Fruit fly (Drosophila melanogaster) whole organism, embryonic: Measurements from ENCODE around the gene CheA7a.
A peak's percentile ranks its signal among the peaks of the same experiment; 100 is the strongest.

ENCODE experiments used
- Aef1 ChIP-seq: fragments of 200-800 bp; sonication (Bioruptor generic); IDR thresholded peaks from 3 replicates; pipeline ENCODE4 v1.3.6; 2022; ENCODE audit warnings: missing biosample characterization, missing genetic modification characterization
- Awh ChIP-seq: fragments of 200-800 bp; sonication (Bioruptor generic); IDR thresholded peaks from 2 replicates; pipeline ENCODE4, ENCODE4 v1.3.6; 2022; ENCODE audit warnings: missing biosample characterization, missing genetic modification characterization
- B-H1 ChIP-seq: fragments of 200-800 bp; sonication (Bioruptor generic); IDR thresholded peaks from 3 replicates; pipeline ENCODE4 v1.3.6; 2022; ENCODE audit warnings: missing biosample characterization, missing genetic modification characterization
- B-H2 ChIP-seq: fragments of 200-800 bp; sonication (Bioruptor generic); optimal IDR thresholded peaks from 2 replicates; lab custom pipeline; 2018; ENCODE audit warnings: missing biosample characterization, mild to moderate bottlenecking, missing genetic modification characterization
- C15 ChIP-seq: fragments of 200-800 bp; sonication (Bioruptor generic); IDR thresholded peaks from 3 replicates; pipeline ENCODE4 v1.3.6; 2022; ENCODE audit warnings: missing biosample characterization, missing genetic modification characterization
- CG10431 ChIP-seq: fragments of 200-800 bp; sonication (Bioruptor generic); optimal IDR thresholded peaks from 3 replicates; lab custom pipeline; 2018; ENCODE audit warnings: missing biosample characterization, mild to moderate bottlenecking, missing genetic modification characterization
- CG11504 ChIP-seq: fragments of 200-800 bp; sonication (Bioruptor generic); optimal IDR thresholded peaks from 3 replicates; lab custom pipeline; 2019; ENCODE audit warnings: missing biosample characterization, mild to moderate bottlenecking, missing genetic modification characterization, moderate library complexity
- CG11696 ChIP-seq: fragments of 200-800 bp; sonication (Bioruptor generic); IDR thresholded peaks from 2 replicates; pipeline ENCODE4 v1.3.6; 2022; ENCODE audit warnings: missing biosample characterization, missing genetic modification characterization
- CG12155 ChIP-seq: fragments of 200-800 bp; sonication (Bioruptor generic); optimal IDR thresholded peaks from 3 replicates; lab custom pipeline; 2016; ENCODE audit warnings: missing biosample characterization, missing genetic modification characterization
- CG13424 ChIP-seq: fragments of 200-800 bp; sonication (Bioruptor generic); optimal IDR thresholded peaks from 2 replicates; lab custom pipeline; 2019; ENCODE audit warnings: missing biosample characterization, mild to moderate bottlenecking, missing genetic modification characterization, moderate library complexity
- CG13775 ChIP-seq: fragments of 200-800 bp; sonication (Bioruptor generic); optimal IDR thresholded peaks from 3 replicates; lab custom pipeline; 2017; ENCODE audit warnings: missing biosample characterization, mild to moderate bottlenecking, missing genetic modification characterization
- CG14441 ChIP-seq: fragments of 200-800 bp; sonication (Bioruptor generic); IDR thresholded peaks from 2 replicates; pipeline ENCODE4 v1.3.6; 2022; ENCODE audit warnings: missing biosample characterization, missing genetic modification characterization
- CG1603 ChIP-seq: fragments of 200-800 bp; sonication (Bioruptor generic); optimal IDR thresholded peaks from 2 replicates; lab custom pipeline; 2019; ENCODE audit warnings: missing biosample characterization, mild to moderate bottlenecking, missing genetic modification characterization, moderate library complexity
- CG17612 ChIP-seq: fragments of 200-800 bp; sonication (Bioruptor generic); IDR thresholded peaks from 2 replicates; pipeline ENCODE4 v1.3.6; 2022; ENCODE audit warnings: missing biosample characterization, missing genetic modification characterization
- CG18262 ChIP-seq: fragments of 200-800 bp; optimal IDR thresholded peaks from 3 replicates; lab custom pipeline; 2019; ENCODE audit warnings: missing biosample characterization, mild to moderate bottlenecking, missing genetic modification characterization, moderate library complexity
- CG18476 ChIP-seq: fragments of 200-800 bp; sonication (Bioruptor generic); optimal IDR thresholded peaks from 2 replicates; lab custom pipeline; 2016; ENCODE audit warnings: missing biosample characterization, mild to moderate bottlenecking, missing genetic modification characterization
- CG31365 ChIP-seq: fragments of 200-800 bp; sonication (Bioruptor generic); optimal IDR thresholded peaks from 2 replicates; lab custom pipeline; 2018; ENCODE audit warnings: missing biosample characterization, mild to moderate bottlenecking, missing genetic modification characterization
- CG32532 ChIP-seq: fragments of 200-800 bp; sonication (Bioruptor generic); IDR thresholded peaks from 2 replicates; pipeline ENCODE4 v1.3.6; 2022; ENCODE audit warnings: missing biosample characterization, missing genetic modification characterization
- CG32772 ChIP-seq: fragments of 200-800 bp; sonication (Bioruptor generic); IDR thresholded peaks from 2 replicates; pipeline ENCODE4 v1.3.6; 2022; ENCODE audit warnings: missing biosample characterization, missing genetic modification characterization
- CG34376 ChIP-seq: fragments of 200-800 bp; sonication (Bioruptor generic); optimal IDR thresholded peaks from 2 replicates; lab custom pipeline; 2018; ENCODE audit warnings: missing biosample characterization, mild to moderate bottlenecking, missing genetic modification characterization
- CG42726 ChIP-seq: fragments of 200-800 bp; sonication (Bioruptor generic); IDR thresholded peaks from 2 replicates; pipeline ENCODE4 v1.3.6; 2022; ENCODE audit warnings: missing biosample characterization, missing genetic modification characterization; ENCODE audit not compliant: partially characterized antibody
- CG4730 ChIP-seq: fragments of 200-800 bp; sonication (Bioruptor generic); IDR thresholded peaks from 2 replicates; pipeline ENCODE4 v1.3.6; 2022; ENCODE audit warnings: missing biosample characterization, missing genetic modification characterization
- CG5953 ChIP-seq: fragments of 200-800 bp; sonication (Bioruptor generic); IDR thresholded peaks from 2 replicates; pipeline ENCODE4 v1.3.6; 2022; ENCODE audit warnings: missing biosample characterization, missing genetic modification characterization
- CG7372 ChIP-seq: fragments of 200-800 bp; sonication (Bioruptor generic); IDR thresholded peaks from 2 replicates; pipeline ENCODE4 v1.3.6; 2022; ENCODE audit warnings: missing biosample characterization, missing genetic modification characterization
- CG8290 ChIP-seq, 3 experiments: fragments of 200-800 bp; sonication (Bioruptor generic); optimal IDR thresholded peaks; 2 replicates each; lab custom pipeline; 2016 to 2019; ENCODE audit warnings: missing biosample characterization in 3 of 3, missing genetic modification characterization in 3 of 3, mild to moderate bottlenecking in 2 of 3, moderate library complexity in 1 of 3
- CG9727 ChIP-seq: fragments of 200-800 bp; sonication (Bioruptor generic); optimal IDR thresholded peaks from 3 replicates; lab custom pipeline; 2017; ENCODE audit warnings: missing biosample characterization, mild to moderate bottlenecking, missing genetic modification characterization
- CrebB ChIP-seq: fragments of 200-800 bp; sonication (Bioruptor generic); optimal IDR thresholded peaks from 3 replicates; lab custom pipeline; 2018; ENCODE audit warnings: missing biosample characterization, mild to moderate bottlenecking, missing genetic modification characterization
- Dad ChIP-seq: fragments of 200-800 bp; sonication (Bioruptor generic); optimal IDR thresholded peaks from 3 replicates; lab custom pipeline; 2016; ENCODE audit warnings: missing biosample characterization, missing genetic modification characterization
- Fer2 ChIP-seq: fragments of 200-800 bp; sonication (Bioruptor generic); optimal IDR thresholded peaks from 2 replicates; lab custom pipeline; 2018; ENCODE audit warnings: missing biosample characterization, mild to moderate bottlenecking, missing genetic modification characterization, moderate library complexity
- Gug ChIP-seq: fragments of 200-800 bp; sonication (Bioruptor generic); IDR thresholded peaks from 4 replicates; pipeline ENCODE4 v1.3.6; 2022; ENCODE audit warnings: missing biosample characterization, missing genetic modification characterization
- Hr3 ChIP-seq: fragments of 200-800 bp; sonication (Bioruptor generic); optimal IDR thresholded peaks from 3 replicates; lab custom pipeline; 2016; ENCODE audit warnings: missing biosample characterization, missing genetic modification characterization
- Mes4 ChIP-seq: fragments of 200-800 bp; sonication (Bioruptor generic); optimal IDR thresholded peaks from 2 replicates; lab custom pipeline; 2016; ENCODE audit warnings: missing biosample characterization, missing genetic modification characterization
- Spps ChIP-seq: fragments of 200-800 bp; sonication (Bioruptor generic); optimal IDR thresholded peaks from 2 replicates; lab custom pipeline; 2018; ENCODE audit warnings: missing biosample characterization, mild to moderate bottlenecking, missing genetic modification characterization
- amos ChIP-seq: fragments of 200-800 bp; sonication (Bioruptor generic); IDR thresholded peaks from 2 replicates; pipeline ENCODE4 v1.3.6; 2022; ENCODE audit warnings: missing biosample characterization, missing genetic modification characterization; ENCODE audit not compliant: partially characterized antibody
- bab2 ChIP-seq: fragments of 200-800 bp; sonication (Bioruptor generic); optimal IDR thresholded peaks from 2 replicates; lab custom pipeline; 2016; ENCODE audit warnings: missing biosample characterization, missing genetic modification characterization
- chm ChIP-seq: fragments of 200-800 bp; sonication (Bioruptor generic); IDR thresholded peaks from 2 replicates; pipeline ENCODE4 v1.3.6; 2022; ENCODE audit warnings: missing biosample characterization, missing genetic modification characterization
- dmrt11E ChIP-seq: fragments of 200-800 bp; sonication (Bioruptor generic); optimal IDR thresholded peaks from 3 replicates; lab custom pipeline; 2018; ENCODE audit warnings: missing biosample characterization, mild to moderate bottlenecking, missing genetic modification characterization, moderate library complexity
- jumu ChIP-seq: fragments of 200-800 bp; sonication (Bioruptor generic); optimal IDR thresholded peaks from 3 replicates; lab custom pipeline; 2016; ENCODE audit warnings: missing biosample characterization, missing genetic modification characterization
- ken ChIP-seq: fragments of 200-800 bp; sonication (Bioruptor generic); IDR thresholded peaks from 3 replicates; pipeline ENCODE4 v1.3.6; 2022; ENCODE audit warnings: missing biosample characterization, missing genetic modification characterization
- mirr ChIP-seq: fragments of 200-800 bp; sonication (Bioruptor generic); optimal IDR thresholded peaks from 3 replicates; lab custom pipeline; 2018; ENCODE audit warnings: missing biosample characterization, mild to moderate bottlenecking, missing genetic modification characterization
- odd ChIP-seq: fragments of 200-800 bp; sonication (Bioruptor generic); optimal IDR thresholded peaks from 2 replicates; lab custom pipeline; 2017; ENCODE audit warnings: missing biosample characterization, mild to moderate bottlenecking, missing genetic modification characterization
- otp ChIP-seq: fragments of 200-800 bp; sonication (Bioruptor generic); IDR thresholded peaks from 3 replicates; pipeline ENCODE4, ENCODE4 v1.3.6; 2022; ENCODE audit warnings: missing biosample characterization, missing genetic modification characterization
- prd ChIP-seq, 3 experiments: fragments of >200 bp in 2 of 3; fragments of 200-800 bp in 1 of 3; sonication (Bioruptor generic) in 1 of 3; optimal IDR thresholded peaks in 2 of 3; IDR thresholded peaks in 1 of 3; 2 replicates in 2 of 3; 3 replicates in 1 of 3; pipeline versions ENCODE4 v1.3.6 to Lab custom; 2017 to 2022; ENCODE audit warnings: missing biosample characterization in 1 of 3, missing genetic modification characterization in 1 of 3
- salm ChIP-seq: fragments of 200-800 bp; sonication (Bioruptor generic); optimal IDR thresholded peaks from 2 replicates; lab custom pipeline; 2018; ENCODE audit warnings: missing biosample characterization, mild to moderate bottlenecking, missing genetic modification characterization
- sens ChIP-seq: fragments of 200-800 bp; sonication (Bioruptor generic); peaks from one replicate; lab custom pipeline; 2016; ENCODE audit warnings: missing biosample characterization, missing genetic modification characterization
- so ChIP-seq: fragments of 200-800 bp; sonication (Bioruptor generic); IDR thresholded peaks from 3 replicates; pipeline ENCODE4 v1.3.6; 2022; ENCODE audit warnings: missing biosample characterization, missing genetic modification characterization
- twi ChIP-seq: fragments of 200-800 bp; optimal IDR thresholded peaks from 2 replicates; lab custom pipeline; 2019; ENCODE audit warnings: missing biosample characterization, mild to moderate bottlenecking, missing genetic modification characterization, moderate library complexity
- zfh1 ChIP-seq: fragments of 200-800 bp; sonication (Bioruptor generic); IDR thresholded peaks from 3 replicates; pipeline ENCODE4 v1.3.6; 2022; ENCODE audit warnings: missing biosample characterization, missing genetic modification characterization

The CheA7a gene

dm6 chrX:7379569-7379968 lies 1.6 kb downstream of the CheA7a start:
- TF ChIP-seq CG42726 (no peak), dmrt11E (tag; lab: Kevin White, UChicago) (peak; percentile 14), sens (GFP tag; lab: Kevin White, UChicago) (peak; percentile 43), CG13424 (tag; lab: Kevin White, UChicago) (no peak), prd (optimal IDR thresholded peaks at IDR 0.05; lab: Kevin White, UChicago) (no peak), prd (GFP tag; IDR thresholded peaks at IDR 0.05; lab: Robert Waterston, UW) (0 out of 3 replicates have a peak, but pooled peaks have one; percentile 12), Fer2 (tag; lab: Kevin White, UChicago) (no peak), otp (GFP tag; lab: Robert Waterston, UW) (no peak), ken (GFP tag; lab: Robert Waterston, UW) (no peak), amos (no peak), so (no peak), Awh (GFP tag; lab: Robert Waterston, UW) (no peak), CG4730 (no peak), salm (tag; lab: Kevin White, UChicago) (no peak), CG7372 (GFP tag; lab: Robert Waterston, UW) (no peak), CG31365 (no peak), CG1603 (tag; lab: Kevin White, UChicago) (peak; percentile 14), CrebB (tag; lab: Kevin White, UChicago) (no peak), zfh1 (GFP tag; lab: Robert Waterston, UW) (no peak), CG9727 (GFP tag; lab: Kevin White, UChicago) (no peak), CG34376 (no peak), Spps (tag; lab: Kevin White, UChicago) (no peak), B-H1 (GFP tag; lab: Robert Waterston, UW) (no peak), mirr (no peak), CG11504 (tag; lab: Kevin White, UChicago) (no peak)

- TF ChIP-seq CG14441 (GFP tag; lab: Robert Waterston, UW) (no peak), CG12155 (GFP tag; lab: Kevin White, UChicago) (no peak), CG32772 (GFP tag; lab: Robert Waterston, UW) (no peak), bab2 (GFP tag; lab: Kevin White, UChicago) (no peak), Gug (no peak)
- TF ChIP-seq, all 482 proteins: peak for 0
Observed at dm6 chrX:7382890-7383289, 5.0 kb downstream of the CheA7a start, which contains the start of gene CG42781. Gene CG42781 (minus strand): TSS chrX:7382990.

dm6 chrX:7403074-7403473 lies 25.1 kb downstream of the CheA7a start, which contains the start of gene CG15035:
Gene CG15035 (minus strand): TSS chrX:7403174.
- TF ChIP-seq odd = no peak
- TF ChIP-seq CG5953 (GFP tag; lab: Robert Waterston, UW) = no peak
- no peak for TF ChIP-seq CG13775 (GFP tag; lab: Kevin White, UChicago)
- no peak for TF ChIP-seq Aef1
- TF ChIP-seq CG18476 (GFP tag; lab: Kevin White, UChicago) = no peak
- no peak for TF ChIP-seq CG10431 (GFP tag; lab: Kevin White, UChicago)
- TF ChIP-seq CG18262 = no peak
- TF ChIP-seq twi (tag; lab: Kevin White, UChicago) = no peak
- no peak for TF ChIP-seq chm
- no peak for TF ChIP-seq Mes4 (GFP tag; lab: Kevin White, UChicago)
- no peak for TF ChIP-seq CG8290 (GFP tag; optimal IDR thresholded peaks at IDR 0.05; lab: Kevin White, UChicago)
- no peak for TF ChIP-seq CG8290 (tag; optimal IDR thresholded peaks at IDR 0.05; lab: Kevin White, UChicago)
- no peak for TF ChIP-seq Hr3 (GFP tag; lab: Kevin White, UChicago)
- TF ChIP-seq CG17612 (GFP tag; lab: Robert Waterston, UW) = no peak
- TF ChIP-seq CG11696 = no peak
- no peak for TF ChIP-seq B-H2 (GFP tag; lab: Kevin White, UChicago)
- TF ChIP-seq jumu (GFP tag; lab: Kevin White, UChicago) = no peak
- TF ChIP-seq CG32532 (GFP tag; lab: Robert Waterston, UW) = no peak
- TF ChIP-seq C15 (GFP tag; lab: Robert Waterston, UW) = no peak
- no peak for TF ChIP-seq Dad (GFP tag; lab: Kevin White, UChicago)
